Worm (Caenorhabditis elegans) whole organism, L1 larva: Measurements from ENCODE around the gene mdf-2.

Source experiments
- C04F5.9 ChIP-seq: sonication (generic microtip); optimal IDR thresholded peaks from 2 replicates; lab custom pipeline; 2016; ENCODE audit warnings: missing genetic modification characterization, missing compliant biosample characterization
- alr-1 ChIP-seq: fragments of 200-800 bp; sonication (Bioruptor generic); optimal IDR thresholded peaks from 2 replicates; lab custom pipeline; 2018; ENCODE audit warnings: borderline replicate concordance, mild to moderate bottlenecking, missing genetic modification characterization, missing compliant biosample characterization
- aly-2 ChIP-seq: fragments of 150-350 bp; optimal IDR thresholded peaks from 2 replicates; lab custom pipeline; 2014; ENCODE audit warnings: missing biosample characterization, missing genetic modification characterization
- ama-1 ChIP-seq: fragments of 150-350 bp; optimal IDR thresholded peaks from 2 replicates; lab custom pipeline; 2014
- blmp-1 ChIP-seq: fragments of 150-350 bp; optimal IDR thresholded peaks from 2 replicates; lab custom pipeline; 2014; ENCODE audit warnings: missing biosample characterization, missing genetic modification characterization
- ceh-90 ChIP-seq: sonication (generic microtip); optimal IDR thresholded peaks from 2 replicates; lab custom pipeline; 2016; ENCODE audit warnings: missing genetic modification characterization, missing compliant biosample characterization
- dpl-1 ChIP-seq, 3 experiments: fragments of 150-350 bp in 2 of 3; sonication (generic microtip) in 1 of 3; optimal IDR thresholded peaks; 2 replicates each; lab custom pipeline; 2014 to 2017; ENCODE audit warnings: missing biosample characterization in 3 of 3, missing genetic modification characterization in 3 of 3, missing genetic modification reagents in 3 of 3
- efl-1 ChIP-seq, 4 experiments: fragments of 150-350 bp; optimal IDR thresholded peaks in 3 of 4; peaks in 1 of 4; 1 replicate in 1 of 4; 2 replicates in 3 of 4; lab custom pipeline; 2014; ENCODE audit warnings: missing biosample characterization in 2 of 4, missing genetic modification characterization in 2 of 4, missing genetic modification reagents in 2 of 4
- efl-3 ChIP-seq: fragments of 200-800 bp; sonication (Bioruptor generic); optimal IDR thresholded peaks from 2 replicates; lab custom pipeline; 2018; ENCODE audit warnings: mild to moderate bottlenecking, missing genetic modification characterization, missing compliant biosample characterization
- egl-13 ChIP-seq: sonication (generic microtip); optimal IDR thresholded peaks from 2 replicates; lab custom pipeline; 2016; ENCODE audit warnings: missing genotype, missing genetic modification reagents, missing genetic modification characterization, missing compliant biosample characterization
- fkh-10 ChIP-seq: sonication (generic microtip); optimal IDR thresholded peaks from 2 replicates; lab custom pipeline; 2017; ENCODE audit warnings: missing biosample characterization, missing genetic modification reagents, missing genetic modification characterization
- fkh-4 ChIP-seq: sonication (generic microtip); optimal IDR thresholded peaks from 2 replicates; lab custom pipeline; 2016; ENCODE audit warnings: missing compliant biosample characterization, missing genetic modification characterization, borderline replicate concordance
- fkh-8 ChIP-seq: sonication (generic microtip); optimal IDR thresholded peaks from 2 replicates; lab custom pipeline; 2016; ENCODE audit warnings: mild to moderate bottlenecking, missing genetic modification characterization, missing compliant biosample characterization
- fos-1 ChIP-seq: fragments of 150-350 bp; optimal IDR thresholded peaks from 2 replicates; lab custom pipeline; 2014; ENCODE audit warnings: missing biosample characterization, missing genetic modification characterization
- hlh-17 ChIP-seq: fragments of 200-800 bp; sonication (Bioruptor generic); optimal IDR thresholded peaks from 2 replicates; lab custom pipeline; 2018; ENCODE audit warnings: missing genetic modification characterization, mild to moderate bottlenecking, missing compliant biosample characterization, moderate library complexity, borderline replicate concordance
- hlh-4 ChIP-seq: sonication (generic microtip); optimal IDR thresholded peaks from 2 replicates; lab custom pipeline; 2016; ENCODE audit warnings: mild to moderate bottlenecking, missing genetic modification characterization, missing compliant biosample characterization
- isw-1 ChIP-seq: fragments of 200-800 bp; sonication (Bioruptor generic); IDR thresholded peaks from 2 replicates; pipeline ENCODE4 v1.3.6; 2022; ENCODE audit warnings: missing genetic modification characterization, missing compliant biosample characterization
- jun-1 ChIP-seq: fragments of 150-350 bp; optimal IDR thresholded peaks from 2 replicates; lab custom pipeline; 2014; ENCODE audit warnings: missing biosample characterization, missing genetic modification reagents, missing genetic modification characterization
- lin-13 ChIP-seq: fragments of 150-350 bp; optimal IDR thresholded peaks from 2 replicates; lab custom pipeline; 2014; ENCODE audit warnings: missing biosample characterization, missing genetic modification reagents, missing genetic modification characterization
- lin-14 ChIP-seq: fragments of 200-800 bp; sonication (Bioruptor generic); optimal IDR thresholded peaks from 2 replicates; lab custom pipeline; 2018; ENCODE audit warnings: mild to moderate bottlenecking, missing genetic modification characterization, moderate library complexity, missing compliant biosample characterization
- lsy-2 ChIP-seq, 2 experiments: fragments of 150-350 bp; optimal IDR thresholded peaks; 2 replicates each; lab custom pipeline; 2014; ENCODE audit warnings: missing biosample characterization in 2 of 2, missing genetic modification characterization in 2 of 2
- mab-9 ChIP-seq: fragments of 200-800 bp; sonication (Bioruptor generic); IDR thresholded peaks from 2 replicates; pipeline ENCODE4 v1.3.6; 2022; ENCODE audit warnings: missing genetic modification reagents, missing genetic modification characterization, missing compliant biosample characterization
- mef-2 ChIP-seq: fragments of 150-350 bp; optimal IDR thresholded peaks from 2 replicates; lab custom pipeline; 2014; ENCODE audit warnings: missing biosample characterization, missing genetic modification characterization
- mep-1 ChIP-seq: fragments of 150-350 bp; optimal IDR thresholded peaks from 2 replicates; lab custom pipeline; 2014; ENCODE audit warnings: missing biosample characterization, missing genetic modification characterization
- nhr-19 ChIP-seq: fragments of 200-800 bp; sonication (Bioruptor generic); conservative IDR thresholded peaks from 2 replicates; pipeline ENCODE4 v1.3.6; 2022; ENCODE audit warnings: missing genetic modification characterization, missing compliant biosample characterization
- nhr-20 ChIP-seq: sonication (generic microtip); optimal IDR thresholded peaks from 2 replicates; lab custom pipeline; 2016; ENCODE audit warnings: mild to moderate bottlenecking, missing genetic modification characterization, missing compliant biosample characterization
- nhr-28 ChIP-seq: fragments of 150-350 bp; optimal IDR thresholded peaks from 2 replicates; lab custom pipeline; 2014; ENCODE audit warnings: missing biosample characterization, missing genetic modification characterization
- nhr-47 ChIP-seq: sonication (generic microtip); optimal IDR thresholded peaks from 2 replicates; lab custom pipeline; 2016; ENCODE audit warnings: mild to moderate bottlenecking, missing genetic modification characterization, moderate library complexity, missing compliant biosample characterization
- nhr-71 ChIP-seq: sonication (generic microtip); optimal IDR thresholded peaks from 2 replicates; lab custom pipeline; 2016; ENCODE audit warnings: mild to moderate bottlenecking, missing genetic modification characterization, moderate library complexity, missing compliant biosample characterization
- nhr-76 ChIP-seq: sonication (generic microtip); optimal IDR thresholded peaks from 2 replicates; lab custom pipeline; 2017; ENCODE audit warnings: missing biosample characterization, missing genetic modification characterization
- nhr-77 ChIP-seq: fragments of 150-350 bp; optimal IDR thresholded peaks from 2 replicates; lab custom pipeline; 2014; ENCODE audit warnings: missing biosample characterization, missing genetic modification characterization
- nhr-85 ChIP-seq: sonication (generic microtip); peaks from one replicate; lab custom pipeline; 2016; ENCODE audit warnings: missing genetic modification characterization, inconsistent platforms, missing compliant biosample characterization
- nhr-90 ChIP-seq: sonication (generic microtip); optimal IDR thresholded peaks from 2 replicates; lab custom pipeline; 2016; ENCODE audit warnings: mild to moderate bottlenecking, missing genetic modification characterization, missing compliant biosample characterization; ENCODE audit not compliant: poor library complexity
- pag-3 ChIP-seq: sonication (generic microtip); optimal IDR thresholded peaks from 2 replicates; lab custom pipeline; 2017; ENCODE audit warnings: missing genetic modification characterization, mild to moderate bottlenecking, missing compliant biosample characterization, antibody characterized with exemption, borderline replicate concordance; ENCODE audit not compliant: insufficient read depth
- rnt-1 ChIP-seq: sonication (generic microtip); optimal IDR thresholded peaks from 2 replicates; lab custom pipeline; 2016; ENCODE audit warnings: mild to moderate bottlenecking, missing genetic modification characterization, moderate library complexity, missing compliant biosample characterization
- snu-23 ChIP-seq: sonication (generic microtip); optimal IDR thresholded peaks from 2 replicates; lab custom pipeline; 2016; ENCODE audit warnings: missing genetic modification characterization, missing compliant biosample characterization
- sptf-1 ChIP-seq: fragments of 150-350 bp; optimal IDR thresholded peaks from 2 replicates; lab custom pipeline; 2014; ENCODE audit warnings: missing biosample characterization, missing genetic modification characterization
- swsn-7 ChIP-seq: sonication (generic microtip); optimal IDR thresholded peaks from 2 replicates; lab custom pipeline; 2016; ENCODE audit warnings: missing genetic modification characterization, missing compliant biosample characterization
- tbx-2 ChIP-seq: sonication (generic microtip); optimal IDR thresholded peaks from 2 replicates; lab custom pipeline; 2016; ENCODE audit warnings: missing genetic modification characterization, missing compliant biosample characterization
- unc-62 ChIP-seq: fragments of 150-350 bp; optimal IDR thresholded peaks from 2 replicates; lab custom pipeline; 2014; ENCODE audit warnings: missing biosample characterization, missing genetic modification reagents, missing genetic modification characterization
- unc-98 ChIP-seq: fragments of 200-800 bp; sonication (Bioruptor generic); IDR thresholded peaks from 2 replicates; pipeline ENCODE4 v1.3.6; 2022; ENCODE audit warnings: missing genetic modification characterization, missing compliant biosample characterization
- zag-1 ChIP-seq: fragments of 150-350 bp; optimal IDR thresholded peaks from 2 replicates; lab custom pipeline; 2014; ENCODE audit warnings: missing biosample characterization, missing genetic modification characterization

Gene mdf-2

ce11 chrIV:2601988-2602861 is 38.7 kb downstream of the mdf-2 start (continued):
- TF ChIP-seq unc-98 (peak; percentile 75), efl-3 (peak; percentile 75), nhr-28 (tag; lab: Kevin White, UChicago) (peak; percentile 75), unc-62 (GFP tag; lab: Kevin White, UChicago) (no peak), nhr-19 (GFP tag; lab: Robert Waterston, UW) (peak; percentile 99), ceh-90 (tag; lab: Kevin White, UChicago) (no peak), aly-2 (tag; lab: Kevin White, UChicago) (peak; percentile 84), isw-1 (peak; percentile 84), swsn-7 (peak; percentile 99), fkh-4 (peak; percentile 64), pag-3 (tag; lab: Kevin White, UChicago) (peak; percentile 66), blmp-1 (tag; lab: Kevin White, UChicago) (peak; percentile 90), sptf-1 (no peak), lsy-2 (tag; optimal IDR thresholded peaks at IDR 0.05; lab: Kevin White, UChicago) (peak; percentile 95 to 96), nhr-20 (tag; lab: Kevin White, UChicago) (peak; percentile 100), mab-9 (GFP tag; lab: Robert Waterston, UW) (peak; percentile 94), nhr-71 (tag; lab: Kevin White, UChicago) (peak; percentile 100), fos-1 (peak; percentile 93), jun-1 (tag; lab: Kevin White, UChicago) (peak; percentile 97), fkh-8 (peak; percentile 99), egl-13 (peak; percentile 93), fkh-10 (GFP tag; lab: Kevin White, UChicago) (peak; percentile 61), mep-1 (tag; lab: Kevin White, UChicago) (peak; percentile 99), efl-1 (optimal IDR thresholded peaks at IDR 0.05; lab: Kevin White, UChicago) (peak; percentile 92 to 96), efl-1 (GFP tag; optimal IDR thresholded peaks at IDR 0.05 in 1 of 2; lab: Kevin White, UChicago) (peak; percentile 87 to 99), snu-23 (GFP tag; lab: Kevin White, UChicago) (peak; percentile 99), nhr-47 (peak; percentile 99), nhr-85 (tag; lab: Kevin White, UChicago) (peak; percentile 100), nhr-90 (tag; lab: Kevin White, UChicago) (peak; percentile 99), alr-1 (tag; lab: Kevin White, UChicago) (no peak), nhr-76 (tag; lab: Kevin White, UChicago) (peak; percentile 39), nhr-77 (tag; lab: Kevin White, UChicago) (peak; percentile 93), rnt-1 (peak; percentile 97), hlh-17 (GFP tag; lab: Kevin White, UChicago) (no peak), ama-1 (lab: Kevin White, UChicago) (peak; percentile 95), dpl-1 (GFP tag; optimal IDR thresholded peaks at IDR 0.05; lab: Kevin White, UChicago) (peak; percentile 89 to 91 (median 90)), tbx-2 (tag; lab: Kevin White, UChicago) (peak; percentile 98), C04F5.9 (peak; percentile 92), mef-2 (peak; percentile 84), hlh-4 (no peak), lin-13 (GFP tag; lab: Kevin White, UChicago) (peak; percentile 99), lin-14 (GFP tag; lab: Kevin White, UChicago) (peak; percentile 99), zag-1 (no peak)
- TF ChIP-seq, all 84 proteins: peak for 69
